Worm (Caenorhabditis elegans) whole organism, L4 larva: ENCODE data around the gene klp-3.
A peak's percentile ranks its signal among the peaks of the same experiment; 100 is the strongest.

Experiments used
- F26F4.8 ChIP-seq: fragments of 200-800 bp; sonication (Bioruptor generic); conservative IDR thresholded peaks from 2 replicates; pipeline ENCODE4 v1.3.6; 2022; ENCODE audit warnings: missing genetic modification characterization, missing compliant biosample characterization
- R02D3.7 ChIP-seq: fragments of 150-350 bp; sonication (generic microtip); optimal IDR thresholded peaks from 3 replicates; lab custom pipeline; 2014; ENCODE audit warnings: missing biosample characterization, missing genetic modification characterization
- T20F7.1 ChIP-seq: fragments of 200-800 bp; sonication (Bioruptor generic); optimal IDR thresholded peaks from 2 replicates; lab custom pipeline; 2018; ENCODE audit warnings: mild to moderate bottlenecking, missing genetic modification characterization, missing compliant biosample characterization
- T26A8.4 ChIP-seq: fragments of 200-800 bp; sonication (Bioruptor generic); IDR thresholded peaks from 2 replicates; pipeline ENCODE4 v1.3.6; 2022; ENCODE audit warnings: missing genetic modification characterization, missing compliant biosample characterization
- Y75B8A.6 ChIP-seq: fragments of 200-800 bp; sonication (Bioruptor generic); IDR thresholded peaks from 2 replicates; pipeline ENCODE4 v1.3.6; 2022; ENCODE audit warnings: missing genetic modification reagents, missing genetic modification characterization, missing compliant biosample characterization
- ZK337.2 ChIP-seq: fragments of 200-800 bp; sonication (Bioruptor generic); IDR thresholded peaks from 2 replicates; pipeline ENCODE4 v1.3.6; 2022; ENCODE audit warnings: missing genetic modification reagents, missing genetic modification characterization, missing compliant biosample characterization
- aha-1 ChIP-seq: fragments of 150-350 bp; peaks from one replicate; lab custom pipeline; 2014; ENCODE audit warnings: missing biosample characterization, missing genetic modification characterization
- aly-2 ChIP-seq: sonication (generic microtip); optimal IDR thresholded peaks from 2 replicates; lab custom pipeline; 2018; ENCODE audit warnings: missing biosample characterization, missing genetic modification characterization
- ama-1 ChIP-seq: fragments of 150-350 bp; optimal IDR thresholded peaks from 2 replicates; lab custom pipeline; 2014; ENCODE audit warnings: inconsistent platforms, mixed read lengths
- arid-1 ChIP-seq: fragments of 200-800 bp; sonication (Bioruptor generic); conservative IDR thresholded peaks from 2 replicates; pipeline ENCODE4 v1.3.6; 2022; ENCODE audit warnings: missing genetic modification reagents, missing genetic modification characterization, missing compliant biosample characterization
- attf-4 ChIP-seq: sonication (generic microtip); optimal IDR thresholded peaks from 3 replicates; lab custom pipeline; 2017; ENCODE audit warnings: missing biosample characterization, missing genetic modification characterization
- ceh-32 ChIP-seq: sonication (generic microtip); optimal IDR thresholded peaks from 2 replicates; lab custom pipeline; 2016; ENCODE audit warnings: mild to moderate bottlenecking, missing genetic modification characterization, missing compliant biosample characterization; ENCODE audit not compliant: poor library complexity
- ceh-44 ChIP-seq: fragments of 200-800 bp; sonication (Bioruptor generic); IDR thresholded peaks from 2 replicates; pipeline ENCODE4 v1.3.6; 2022; ENCODE audit warnings: missing genetic modification reagents, missing genetic modification characterization, missing compliant biosample characterization
- ceh-82 ChIP-seq: sonication (generic microtip); optimal IDR thresholded peaks from 2 replicates; lab custom pipeline; 2017; ENCODE audit warnings: missing biosample characterization, missing genetic modification characterization
- cey-2 ChIP-seq: sonication (generic microtip); optimal IDR thresholded peaks from 3 replicates; lab custom pipeline; 2017; ENCODE audit warnings: missing genetic modification characterization, mild to moderate bottlenecking, missing compliant biosample characterization, antibody characterized with exemption, borderline replicate concordance; ENCODE audit not compliant: insufficient read depth
- ctbp-1 ChIP-seq: fragments of 200-800 bp; sonication (Bioruptor generic); IDR thresholded peaks from 2 replicates; pipeline ENCODE4 v1.3.6; 2022; ENCODE audit warnings: missing genetic modification reagents, missing genetic modification characterization, missing compliant biosample characterization
- daf-12 ChIP-seq: fragments of 150-350 bp; optimal IDR thresholded peaks from 2 replicates; lab custom pipeline; 2014; ENCODE audit warnings: missing biosample characterization, missing genetic modification reagents, missing genetic modification characterization
- daf-16 ChIP-seq, 3 experiments: sonication (generic microtip); optimal IDR thresholded peaks; 2 replicates each; lab custom pipeline; 2016 to 2017; ENCODE audit warnings: missing genetic modification characterization in 3 of 3, missing genetic modification reagents in 3 of 3, mild to moderate bottlenecking in 2 of 3, missing compliant biosample characterization in 2 of 3, missing biosample characterization in 1 of 3, moderate library complexity in 1 of 3
- dpl-1 ChIP-seq: fragments of 150-350 bp; optimal IDR thresholded peaks from 2 replicates; lab custom pipeline; 2014; ENCODE audit warnings: missing biosample characterization, missing genetic modification reagents, missing genetic modification characterization
- duxl-1 ChIP-seq: sonication (generic microtip); optimal IDR thresholded peaks from 2 replicates; lab custom pipeline; 2016; ENCODE audit warnings: mild to moderate bottlenecking, missing genetic modification characterization, moderate library complexity, missing compliant biosample characterization; ENCODE audit not compliant: poor library complexity
- dve-1 ChIP-seq: sonication (generic microtip); optimal IDR thresholded peaks from 2 replicates; lab custom pipeline; 2017; ENCODE audit warnings: antibody characterized with exemption, mild to moderate bottlenecking, missing genetic modification characterization, missing compliant biosample characterization; ENCODE audit not compliant: insufficient read depth
- egl-43 ChIP-seq: fragments of 200-800 bp; sonication (Bioruptor generic); IDR thresholded peaks from 2 replicates; pipeline ENCODE4 v1.3.6; 2022; ENCODE audit warnings: missing genetic modification reagents, missing genetic modification characterization, missing compliant biosample characterization
- fkh-10 ChIP-seq: fragments of 150-350 bp; optimal IDR thresholded peaks from 2 replicates; lab custom pipeline; 2014; ENCODE audit warnings: missing biosample characterization, missing genetic modification reagents, missing genetic modification characterization
- fos-1 ChIP-seq: fragments of 150-350 bp; optimal IDR thresholded peaks from 2 replicates; lab custom pipeline; 2014; ENCODE audit warnings: missing biosample characterization, missing genetic modification characterization
- gei-8 ChIP-seq: fragments of 200-800 bp; sonication (Bioruptor generic); optimal IDR thresholded peaks from 2 replicates; lab custom pipeline; 2018; ENCODE audit warnings: mild to moderate bottlenecking, missing genetic modification characterization, missing compliant biosample characterization
- hlh-30 ChIP-seq: sonication (generic microtip); optimal IDR thresholded peaks from 2 replicates; lab custom pipeline; 2017; ENCODE audit warnings: antibody characterized with exemption, mild to moderate bottlenecking, missing genetic modification characterization, missing compliant biosample characterization; ENCODE audit not compliant: insufficient read depth
- jun-1 ChIP-seq: fragments of 150-350 bp; optimal IDR thresholded peaks from 2 replicates; lab custom pipeline; 2014; ENCODE audit warnings: missing biosample characterization, missing genetic modification reagents, missing genetic modification characterization
- lin-1 ChIP-seq: fragments of 200-800 bp; sonication (Bioruptor generic); IDR thresholded peaks from 2 replicates; pipeline ENCODE4 v1.3.6; 2022; ENCODE audit warnings: missing genetic modification reagents, missing genetic modification characterization, missing compliant biosample characterization
- lsy-2 ChIP-seq, 2 experiments: fragments of 150-350 bp in 1 of 2; sonication (generic microtip) in 1 of 2; optimal IDR thresholded peaks; 2 replicates each; lab custom pipeline; 2014 to 2017; ENCODE audit warnings: missing biosample characterization in 2 of 2, missing genetic modification characterization in 2 of 2
- madf-5 ChIP-seq, 2 experiments: fragments of 200-800 bp; sonication (Bioruptor generic); IDR thresholded peaks; 2 replicates each; pipeline ENCODE4 v1.3.6; 2022; ENCODE audit warnings: missing compliant biosample characterization in 2 of 2, missing genetic modification characterization in 2 of 2
- mes-2 ChIP-seq: sonication (generic microtip); optimal IDR thresholded peaks from 2 replicates; lab custom pipeline; 2016; ENCODE audit warnings: missing genotype, mild to moderate bottlenecking, missing genetic modification characterization, missing compliant biosample characterization; ENCODE audit not compliant: poor library complexity, severe bottlenecking
- mxl-2 ChIP-seq: fragments of 200-800 bp; sonication (Bioruptor generic); conservative IDR thresholded peaks from 2 replicates; pipeline ENCODE4 v1.3.6; 2022; ENCODE audit warnings: missing genetic modification reagents, missing genetic modification characterization, missing compliant biosample characterization
- mxl-3 ChIP-seq: fragments of 200-800 bp; sonication (Bioruptor generic); optimal IDR thresholded peaks from 2 replicates; lab custom pipeline; 2018; ENCODE audit warnings: mild to moderate bottlenecking, missing genetic modification characterization, missing compliant biosample characterization
- nhr-11 ChIP-seq: fragments of 150-350 bp; optimal IDR thresholded peaks from 2 replicates; lab custom pipeline; 2014; ENCODE audit warnings: missing biosample characterization, missing genetic modification characterization
- nhr-41 ChIP-seq: fragments of 200-800 bp; sonication (Bioruptor generic); IDR thresholded peaks from 2 replicates; pipeline ENCODE4 v1.3.6; 2022; ENCODE audit warnings: missing genetic modification reagents, missing genetic modification characterization, missing compliant biosample characterization
- nhr-48 ChIP-seq: sonication (generic microtip); optimal IDR thresholded peaks from 2 replicates; lab custom pipeline; 2016; ENCODE audit warnings: mild to moderate bottlenecking, missing genetic modification characterization, missing compliant biosample characterization
- nhr-6 ChIP-seq: fragments of 150-350 bp; optimal IDR thresholded peaks from 2 replicates; lab custom pipeline; 2014; ENCODE audit warnings: missing biosample characterization, missing genetic modification characterization
- nhr-77 ChIP-seq: fragments of 150-350 bp; optimal IDR thresholded peaks from 2 replicates; lab custom pipeline; 2014; ENCODE audit warnings: missing biosample characterization, missing genetic modification characterization
- pqm-1 ChIP-seq: sonication (generic microtip); optimal IDR thresholded peaks from 2 replicates; lab custom pipeline; 2017; ENCODE audit warnings: missing biosample characterization, missing genetic modification characterization
- rbr-2 ChIP-seq: sonication (generic microtip); optimal IDR thresholded peaks from 2 replicates; lab custom pipeline; 2016; ENCODE audit warnings: missing genotype, missing genetic modification characterization, missing compliant biosample characterization
- set-16 ChIP-seq: fragments of 200-800 bp; sonication (Bioruptor generic); IDR thresholded peaks from 2 replicates; pipeline ENCODE4 v1.3.6; 2022; ENCODE audit warnings: missing genetic modification reagents, missing genetic modification characterization, missing compliant biosample characterization
- snpc-1.2 ChIP-seq: fragments of 200-800 bp; sonication (Bioruptor generic); IDR thresholded peaks from 2 replicates; pipeline ENCODE4 v1.3.6; 2022; ENCODE audit warnings: missing genetic modification reagents, missing genetic modification characterization, missing compliant biosample characterization
- spr-1 ChIP-seq: sonication (generic microtip); optimal IDR thresholded peaks from 2 replicates; lab custom pipeline; 2016; ENCODE audit warnings: mild to moderate bottlenecking, missing genetic modification characterization, missing compliant biosample characterization
- spr-3 ChIP-seq: fragments of 200-800 bp; sonication (Bioruptor generic); optimal IDR thresholded peaks from 2 replicates; lab custom pipeline; 2018; ENCODE audit warnings: mild to moderate bottlenecking, missing genetic modification characterization, missing compliant biosample characterization
- tag-97 ChIP-seq: fragments of 200-800 bp; sonication (Bioruptor generic); IDR thresholded peaks from 2 replicates; pipeline ENCODE4 v1.3.6; 2022; ENCODE audit warnings: missing genetic modification characterization, missing compliant biosample characterization
- zag-1 ChIP-seq: fragments of 150-350 bp; optimal IDR thresholded peaks from 2 replicates; lab custom pipeline; 2014; ENCODE audit warnings: missing biosample characterization, missing genetic modification characterization
- zfp-3 ChIP-seq: fragments of 200-800 bp; sonication (Bioruptor generic); conservative IDR thresholded peaks from 2 replicates; pipeline ENCODE4 v1.3.6; 2022; ENCODE audit warnings: missing genetic modification reagents, missing genetic modification characterization, missing compliant biosample characterization
- zip-11 ChIP-seq: fragments of 200-800 bp; sonication (Bioruptor generic); IDR thresholded peaks from 2 replicates; pipeline ENCODE4 v1.3.6; 2022; ENCODE audit warnings: missing genetic modification characterization, missing compliant biosample characterization

The klp-3 gene

DNA sequence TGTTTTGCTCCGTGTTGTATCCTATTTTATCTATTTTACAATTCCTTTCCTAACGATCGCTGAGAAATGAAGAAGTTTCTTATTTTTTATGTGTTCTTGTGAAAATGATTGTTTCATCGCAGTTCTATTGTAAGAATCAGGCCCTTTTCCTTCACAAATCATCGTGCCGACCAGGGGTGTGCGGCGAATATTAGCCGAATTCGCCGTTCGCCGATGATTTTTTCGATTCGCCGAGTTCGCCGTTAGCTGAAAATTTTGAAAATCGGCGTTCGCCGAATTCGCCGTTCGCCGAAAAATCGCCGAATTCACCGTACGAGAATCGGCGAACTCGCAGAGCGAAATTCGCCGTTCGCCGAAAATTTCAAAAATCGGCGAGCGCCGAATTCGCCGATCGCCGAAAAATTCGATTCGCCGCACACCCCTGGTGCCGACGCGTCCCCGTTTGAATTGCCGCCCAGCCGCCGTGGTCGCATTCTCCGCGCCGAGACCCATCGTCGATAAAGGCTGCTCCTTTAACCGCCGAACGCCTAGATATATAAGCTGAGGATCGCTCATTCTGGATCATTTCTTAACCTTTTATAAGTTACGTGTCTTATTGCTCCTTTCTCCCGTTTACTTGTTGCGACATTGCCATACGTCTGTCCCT lies 21.4 kb downstream of the klp-3 start:
- TF ChIP-seq attf-4 (tag; lab: Kevin White, UChicago) (no peak), egl-43 (GFP tag; lab: Robert Waterston, UW) (0 out of 2 replicates have a peak, but pooled peaks have one; percentile 24), dpl-1 (peak; percentile 1), rbr-2 (tag; lab: Kevin White, UChicago) (no peak), set-16 (peak; percentile 91), mxl-2 (GFP tag; lab: Robert Waterston, UW) (no peak), jun-1 (tag; lab: Kevin White, UChicago) (no peak), aha-1 (no peak)

ce11 chrII:7864207-7864606 lies 22.1 kb downstream of the klp-3 start, which contains the start of gene ostb-1:
ostb-1 (plus strand) TSS chrII:7864507.
- TF ChIP-seq spr-1: no peak
- no peak for TF ChIP-seq cey-2
- no peak for TF ChIP-seq nhr-41
- no peak for TF ChIP-seq ama-1 (lab: Kevin White, UChicago)
- no peak for TF ChIP-seq duxl-1 (tag; lab: Kevin White, UChicago)
- no peak for TF ChIP-seq fkh-10 (GFP tag; lab: Kevin White, UChicago)
- TF ChIP-seq F26F4.8 (GFP tag; lab: Robert Waterston, UW): no peak
- TF ChIP-seq daf-12: no peak
- no peak for TF ChIP-seq rbr-2 (tag; lab: Kevin White, UChicago)
- no peak for TF ChIP-seq spr-3 (GFP tag; lab: Kevin White, UChicago)
- no peak for TF ChIP-seq lin-1 (GFP tag; lab: Robert Waterston, UW)
- TF ChIP-seq set-16: no peak
- TF ChIP-seq dpl-1: peak; percentile 26
- TF ChIP-seq zip-11 (GFP tag; lab: Robert Waterston, UW): no peak
- TF ChIP-seq snpc-1.2 (GFP tag; lab: Robert Waterston, UW): no peak
- TF ChIP-seq nhr-77 (tag; lab: Kevin White, UChicago): no peak
- no peak for TF ChIP-seq madf-5 (GFP tag; IDR thresholded peaks at IDR 0.05; lab: Robert Waterston, UW)
- no peak for TF ChIP-seq zfp-3 (GFP tag; lab: Robert Waterston, UW)
- no peak for TF ChIP-seq tag-97 (GFP tag; lab: Robert Waterston, UW)
- TF ChIP-seq ZK337.2 (GFP tag; lab: Robert Waterston, UW): no peak
- no peak for TF ChIP-seq zag-1 (tag; lab: Kevin White, UChicago)
- no peak for TF ChIP-seq nhr-6 (tag; lab: Kevin White, UChicago)
- TF ChIP-seq ctbp-1 (GFP tag; lab: Robert Waterston, UW): no peak
- TF ChIP-seq ceh-32 (tag; lab: Kevin White, UChicago): no peak
- no peak for TF ChIP-seq nhr-48 (tag; lab: Kevin White, UChicago)
- no peak for TF ChIP-seq aly-2 (tag; lab: Kevin White, UChicago)
- TF ChIP-seq ceh-44: no peak
- peak; percentile 55 for TF ChIP-seq mes-2 (tag; lab: Kevin White, UChicago)
- TF ChIP-seq aha-1: no peak
- no peak for TF ChIP-seq mxl-3 (GFP tag; lab: Kevin White, UChicago)
- TF ChIP-seq hlh-30 (tag; lab: Kevin White, UChicago): peak; percentile 2
- TF ChIP-seq arid-1: no peak
- TF ChIP-seq lsy-2 (tag; optimal IDR thresholded peaks at IDR 0.05; lab: Kevin White, UChicago): peak in 1 of 2 experiments; percentile 82
- TF ChIP-seq pqm-1 (tag; lab: Kevin White, UChicago): no peak
- no peak for TF ChIP-seq fos-1 (tag; lab: Kevin White, UChicago)
- no peak for TF ChIP-seq nhr-11 (tag; lab: Kevin White, UChicago)
- no peak for TF ChIP-seq Y75B8A.6 (GFP tag; lab: Robert Waterston, UW)
- peak; percentile 43 for TF ChIP-seq T20F7.1 (GFP tag; lab: Kevin White, UChicago)
- no peak for TF ChIP-seq ceh-82
- no peak for TF ChIP-seq R02D3.7 (tag; lab: Kevin White, UChicago)
- TF ChIP-seq T26A8.4 (GFP tag; lab: Robert Waterston, UW): no peak
- peak; percentile 10 for TF ChIP-seq dve-1 (tag; lab: Kevin White, UChicago)
- TF ChIP-seq gei-8 (GFP tag; lab: Kevin White, UChicago): no peak
- no peak for TF ChIP-seq daf-16 (GFP tag; optimal IDR thresholded peaks at IDR 0.05; lab: Kevin White, UChicago)
- TF ChIP-seq daf-16 (tag; optimal IDR thresholded peaks at IDR 0.05; lab: Kevin White, UChicago): peak; percentile 72
